Fruit fly (Drosophila melanogaster): ENCODE data around the gene CG8087.
A peak's percentile ranks its signal among the peaks of the same experiment; 100 is the strongest.

DNA sequence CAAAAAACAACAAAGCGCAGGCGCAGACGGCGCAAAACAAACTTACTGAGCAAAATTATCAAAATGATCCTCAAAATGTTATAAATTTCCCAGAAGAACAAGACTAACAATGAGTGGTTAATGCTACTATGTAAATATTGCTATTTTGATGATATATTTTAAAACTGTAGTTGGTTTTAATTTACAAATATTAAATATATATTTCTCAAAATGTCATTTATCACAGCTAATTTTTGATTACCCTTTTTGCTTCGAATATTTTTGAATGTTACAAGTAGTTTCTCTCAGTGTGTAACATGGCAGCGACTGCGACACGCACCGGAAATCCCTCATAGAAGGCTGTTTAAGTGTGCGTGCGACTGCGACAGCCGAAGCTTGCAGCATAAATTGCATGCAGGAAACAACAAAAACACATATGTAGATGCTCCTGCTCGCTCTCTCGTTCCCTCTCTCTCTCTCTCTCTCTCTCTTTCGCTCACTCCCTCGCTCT lies 33.4 kb upstream of the CG8087 start:
- TF ChIP-seq CG13204 (GFP tag; optimal IDR thresholded peaks at IDR 0.05) (no peak), Pif1A (GFP tag; optimal IDR thresholded peaks at IDR 0.05) (no peak), rn (GFP tag; IDR thresholded peaks at IDR 0.05) (no peak), CG10348 (GFP tag; IDR thresholded peaks at IDR 0.05) (no peak), CG9948 (tag; optimal IDR thresholded peaks at IDR 0.05) (peak; percentile 58), CG17806 (tag; optimal IDR thresholded peaks at IDR 0.05) (peak; percentile 59), CG32121 (GFP tag; IDR thresholded peaks at IDR 0.05) (peak; percentile 17; the same call in 1 of the 2 replicates), CG8159 (tag; optimal IDR thresholded peaks at IDR 0.05) (peak; percentile 76), CG14655 (GFP tag; optimal IDR thresholded peaks at IDR 0.05) (peak; percentile 63), Pif1B (GFP tag; optimal IDR thresholded peaks at IDR 0.05) (peak; percentile 12), D1 (tag; optimal IDR thresholded peaks at IDR 0.05) (no peak), CG8301 (tag; optimal IDR thresholded peaks at IDR 0.05) (peak; percentile 53), EcR (GFP tag; optimal IDR thresholded peaks at IDR 0.05) (no peak)

All from whole organism, pupa.